Fruit fly (Drosophila melanogaster): ENCODE results near the gene Hsc70-4.

Hsc70-4 gene

dm6 chr3R:15293005-15293877, 50.8 kb downstream of the Hsc70-4 start (continued):
- TF ChIP-seq dpn (GFP tag; optimal IDR thresholded peaks at IDR 0.05): peak in 1 of 2 experiments; percentile 1
- TF ChIP-seq CG18476 (GFP tag; optimal IDR thresholded peaks at IDR 0.05): no peak
- TF ChIP-seq CG2889 (GFP tag; IDR thresholded peaks at IDR 0.05): no peak
- TF ChIP-seq Sox102F (GFP tag; optimal IDR thresholded peaks at IDR 0.05): peak; percentile 50
- no peak for TF ChIP-seq br (optimal IDR thresholded peaks at IDR 0.05)
- TF ChIP-seq ato (GFP tag; IDR thresholded peaks at IDR 0.05; ENCODE audit: partially characterized antibody): no peak
- TF ChIP-seq C15 (GFP tag; IDR thresholded peaks at IDR 0.05): no peak
- peak; percentile 11 for TF ChIP-seq crc (GFP tag; optimal IDR thresholded peaks at IDR 0.05)
- TF ChIP-seq Ssrp (tag; optimal IDR thresholded peaks at IDR 0.05): no peak
- TF ChIP-seq lov (optimal IDR thresholded peaks at IDR 0.05): no peak
- no peak for TF ChIP-seq lov (GFP tag; IDR thresholded peaks at IDR 0.05)
- no peak for TF ChIP-seq CG15514 (GFP tag; optimal IDR thresholded peaks at IDR 0.05)
- TF ChIP-seq ttk (GFP tag; IDR thresholded peaks at IDR 0.05): no peak
- TF ChIP-seq Dbx (GFP tag; IDR thresholded peaks at IDR 0.05): no peak
- TF ChIP-seq CG10979 (tag; optimal IDR thresholded peaks at IDR 0.05): peak; percentile 25
- TF ChIP-seq CG11456 (GFP tag; IDR thresholded peaks at IDR 0.05): no peak
- TF ChIP-seq CG3407 (GFP tag; optimal IDR thresholded peaks at IDR 0.05): no peak
- TF ChIP-seq fd3F (GFP tag; optimal IDR thresholded peaks at IDR 0.05): no peak
- no peak for TF ChIP-seq CG33557 (GFP tag; optimal IDR thresholded peaks at IDR 0.05)
- no peak for TF ChIP-seq salm (tag; optimal IDR thresholded peaks at IDR 0.05)
- TF ChIP-seq CrebB (tag; optimal IDR thresholded peaks at IDR 0.05): no peak
- no peak for TF ChIP-seq tna (GFP tag; IDR thresholded peaks at IDR 0.05; ENCODE audit: partially characterized antibody)
- TF ChIP-seq pan (optimal IDR thresholded peaks at IDR 0.05): no peak
- no peak for TF ChIP-seq pan (GFP tag; optimal IDR thresholded peaks at IDR 0.05 in 1 of 2, IDR thresholded peaks at IDR 0.05 in 1 of 2)
- peak; percentile 45 for TF ChIP-seq CG2120 (GFP tag; optimal IDR thresholded peaks at IDR 0.05)
- TF ChIP-seq CG7271 (tag; optimal IDR thresholded peaks at IDR 0.05): no peak
- no peak for TF ChIP-seq bab2 (GFP tag; optimal IDR thresholded peaks at IDR 0.05)
- peak; percentile 29 for TF ChIP-seq CG13624 (GFP tag; optimal IDR thresholded peaks at IDR 0.05)
- peak; percentile 15 for TF ChIP-seq CG6765 (GFP tag; optimal IDR thresholded peaks at IDR 0.05)
- peak; percentile 81 for TF ChIP-seq Med (GFP tag)
- no peak for TF ChIP-seq CG16863 (GFP tag; optimal IDR thresholded peaks at IDR 0.05)
- peak; percentile 11 for TF ChIP-seq CG4424 (GFP tag; optimal IDR thresholded peaks at IDR 0.05)
- TF ChIP-seq ind (GFP tag; optimal IDR thresholded peaks at IDR 0.05): peak; percentile 12
- TF ChIP-seq ken (GFP tag; IDR thresholded peaks at IDR 0.05): no peak
- no peak for TF ChIP-seq chinmo (GFP tag; IDR thresholded peaks at IDR 0.05; ENCODE audit: partially characterized antibody)
- TF ChIP-seq Hey (tag; optimal IDR thresholded peaks at IDR 0.05): no peak
- TF ChIP-seq HLHmδ (GFP tag; optimal IDR thresholded peaks at IDR 0.05): no peak
- peak in 2 of 3 experiments; percentile 8 to 11 for TF ChIP-seq Stat92E (GFP tag; optimal IDR thresholded peaks at IDR 0.05)
- TF ChIP-seq bsh (GFP tag; optimal IDR thresholded peaks at IDR 0.05): no peak
- TF ChIP-seq bbx (GFP tag; IDR thresholded peaks at IDR 0.05; ENCODE audit: partially characterized antibody): no peak
- TF ChIP-seq D19A (tag; optimal IDR thresholded peaks at IDR 0.05): peak; percentile 84
- TF ChIP-seq CG1602 (GFP tag; optimal IDR thresholded peaks at IDR 0.05): no peak
- peak; percentile 68 for TF ChIP-seq dmrt99B (tag; optimal IDR thresholded peaks at IDR 0.05)
- no peak for TF ChIP-seq usp (GFP tag; optimal IDR thresholded peaks at IDR 0.05)
- TF ChIP-seq CG11695 (GFP tag; IDR thresholded peaks at IDR 0.05): no peak
- no peak for TF ChIP-seq cg (GFP tag; optimal IDR thresholded peaks at IDR 0.05)
- no peak for TF ChIP-seq pros (GFP tag; optimal IDR thresholded peaks at IDR 0.05)
- TF ChIP-seq CG12942 (GFP tag; optimal IDR thresholded peaks at IDR 0.05): no peak
- TF ChIP-seq CG4404 (GFP tag; IDR thresholded peaks at IDR 0.05): no peak
